Worm (Caenorhabditis elegans) whole organism, L1 larva: ENCODE data around the gene Y43F8B.9.

Source experiments
- ama-1 ChIP-seq: fragments of 150-350 bp; optimal IDR thresholded peaks from 2 replicates; lab custom pipeline; 2014
- efl-3 ChIP-seq: fragments of 200-800 bp; sonication (Bioruptor generic); optimal IDR thresholded peaks from 2 replicates; lab custom pipeline; 2018; ENCODE audit warnings: mild to moderate bottlenecking, missing genetic modification characterization, missing compliant biosample characterization
- elt-3 ChIP-seq, 6 experiments: fragments of 150-350 bp in 1 of 6; sonication (generic microtip); optimal IDR thresholded peaks; 2 replicates each; lab custom pipeline; 2017 to 2018; ENCODE audit warnings: missing biosample characterization in 6 of 6, missing genetic modification characterization in 6 of 6, inconsistent platforms in 1 of 6
- fkh-4 ChIP-seq: sonication (generic microtip); optimal IDR thresholded peaks from 2 replicates; lab custom pipeline; 2016; ENCODE audit warnings: missing compliant biosample characterization, missing genetic modification characterization, borderline replicate concordance
- fos-1 ChIP-seq: fragments of 150-350 bp; optimal IDR thresholded peaks from 2 replicates; lab custom pipeline; 2014; ENCODE audit warnings: missing biosample characterization, missing genetic modification characterization
- lin-15B ChIP-seq: fragments of 150-350 bp; sonication (generic microtip); optimal IDR thresholded peaks from 3 replicates; lab custom pipeline; 2014; ENCODE audit warnings: missing biosample characterization, missing genetic modification characterization
- mdl-1 ChIP-seq, 2 experiments: fragments of 150-350 bp; optimal IDR thresholded peaks; 2 replicates each; lab custom pipeline; 2014 to 2017; ENCODE audit warnings: missing biosample characterization in 2 of 2, missing genetic modification characterization in 2 of 2, inconsistent platforms in 1 of 2
- nhr-237 ChIP-seq: fragments of 150-350 bp; optimal IDR thresholded peaks from 2 replicates; lab custom pipeline; 2014; ENCODE audit warnings: missing biosample characterization, missing genetic modification characterization
- pqm-1 ChIP-seq: sonication (generic microtip); optimal IDR thresholded peaks from 3 replicates; lab custom pipeline; 2017; ENCODE audit warnings: missing biosample characterization, missing genetic modification characterization
- rnt-1 ChIP-seq: sonication (generic microtip); optimal IDR thresholded peaks from 2 replicates; lab custom pipeline; 2016; ENCODE audit warnings: mild to moderate bottlenecking, missing genetic modification characterization, moderate library complexity, missing compliant biosample characterization
- unc-62 ChIP-seq: fragments of 150-350 bp; optimal IDR thresholded peaks from 2 replicates; lab custom pipeline; 2014; ENCODE audit warnings: missing biosample characterization, missing genetic modification reagents, missing genetic modification characterization
- zip-4 ChIP-seq: fragments of 200-800 bp; sonication (Bioruptor generic); optimal IDR thresholded peaks from 2 replicates; lab custom pipeline; 2018; ENCODE audit warnings: mild to moderate bottlenecking, missing genetic modification characterization, moderate library complexity, missing compliant biosample characterization

- no peak for TF ChIP-seq unc-62
- no peak for TF ChIP-seq fos-1 (tag; lab: Kevin White, UChicago)
- TF ChIP-seq mdl-1 (tag; optimal IDR thresholded peaks at IDR 0.05; lab: Kevin White, UChicago), result no peak
- no peak for TF ChIP-seq zip-4 (GFP tag; lab: Kevin White, UChicago)
- no peak for TF ChIP-seq efl-3 (GFP tag; lab: Kevin White, UChicago)
- no peak for TF ChIP-seq ama-1
- no peak for TF ChIP-seq nhr-237
- TF ChIP-seq lin-15B (tag; lab: Kevin White, UChicago), result no peak
- TF ChIP-seq pqm-1, result no peak
- no peak for TF ChIP-seq fkh-4 (tag; lab: Kevin White, UChicago)
- no peak for TF ChIP-seq elt-3 (tag; optimal IDR thresholded peaks at IDR 0.05; lab: Kevin White, UChicago)
- no peak for TF ChIP-seq rnt-1
These were observed 32.5 kb upstream of the Y43F8B.9 start, which contains the start of gene M04C3.1 for ce11 chrV:19445442-19445841.
